Fruit fly (Drosophila melanogaster): ENCODE measurements around the gene CG14135.

Gene CG14135

DNA sequence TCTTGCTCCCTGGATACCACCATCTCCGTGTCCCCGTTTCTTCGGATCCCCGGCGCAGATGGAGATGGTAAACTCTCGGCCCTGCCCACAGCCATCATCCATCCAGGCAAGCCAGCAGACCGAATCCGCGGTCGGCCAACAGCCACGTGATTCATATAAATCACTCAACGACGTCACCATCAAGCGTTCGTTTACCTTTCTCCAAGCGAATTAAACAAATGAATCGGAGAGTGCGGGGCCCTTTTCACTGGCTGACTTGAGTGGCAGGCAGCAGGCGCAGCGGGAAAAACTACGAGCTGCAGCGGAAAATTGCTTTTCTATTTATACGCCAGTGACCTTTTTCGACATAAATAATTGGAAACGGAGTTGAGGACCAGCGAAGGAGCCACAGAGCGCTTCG lies 12.2 kb downstream of the CG14135 start:
- no peak for TF ChIP-seq OdsH (GFP tag; optimal IDR thresholded peaks at IDR 0.05)
- TF ChIP-seq salr (GFP tag; optimal IDR thresholded peaks at IDR 0.05): no peak
- peak; percentile 30 for TF ChIP-seq Lpt (GFP tag; optimal IDR thresholded peaks at IDR 0.05)
- TF ChIP-seq fd85E (GFP tag; optimal IDR thresholded peaks at IDR 0.05): no peak

dm6 chr3L:11704902-11705546 lies 13.7 kb downstream of the CG14135 start:
- no peak for TF ChIP-seq CG32006 (GFP tag; optimal IDR thresholded peaks at IDR 0.05)
- TF ChIP-seq CG6792 (GFP tag; optimal IDR thresholded peaks at IDR 0.05): no peak
- no peak for TF ChIP-seq CG34406 (GFP tag; optimal IDR thresholded peaks at IDR 0.05)
- no peak for TF ChIP-seq salr (GFP tag; optimal IDR thresholded peaks at IDR 0.05)

- TF ChIP-seq net (GFP tag; optimal IDR thresholded peaks at IDR 0.05) (no peak), Eip78C (GFP tag) (peak; percentile 40), spab (GFP tag; optimal IDR thresholded peaks at IDR 0.05) (no peak), Sox14 (GFP tag; optimal IDR thresholded peaks at IDR 0.05) (no peak), CG6792 (GFP tag; optimal IDR thresholded peaks at IDR 0.05) (no peak), Eip75B (GFP tag; optimal IDR thresholded peaks at IDR 0.05) (no peak), fkh (GFP tag; optimal IDR thresholded peaks at IDR 0.05) (peak; percentile 39), topi (GFP tag; optimal IDR thresholded peaks at IDR 0.05) (no peak), fd85E (GFP tag; optimal IDR thresholded peaks at IDR 0.05) (peak; percentile 6), eg (GFP tag; IDR thresholded peaks at IDR 0.05) (peak; percentile 68; the same call in 2 of the 3 replicates), Gug (GFP tag; IDR thresholded peaks at IDR 0.05) (no peak), Hr38 (GFP tag; optimal IDR thresholded peaks at IDR 0.05) (no peak), CG10631 (GFP tag; optimal IDR thresholded peaks at IDR 0.05) (no peak), ss (GFP tag; optimal IDR thresholded peaks at IDR 0.05) (peak; percentile 64 to 85), cyc (GFP tag; optimal IDR thresholded peaks at IDR 0.05) (no peak), fd59A (GFP tag; optimal IDR thresholded peaks at IDR 0.05) (no peak), CG8119 (GFP tag; IDR thresholded peaks at IDR 0.05) (peak; percentile 48; the same call in 2 of the 3 replicates), acj6 (GFP tag; optimal IDR thresholded peaks at IDR 0.05) (no peak), esn (GFP tag; optimal IDR thresholded peaks at IDR 0.05) (no peak), Met (GFP tag; optimal IDR thresholded peaks at IDR 0.05) (no peak), CG6808 (GFP tag; optimal IDR thresholded peaks at IDR 0.05) (peak; percentile 29), CG16779 (tag; optimal IDR thresholded peaks at IDR 0.05) (peak; percentile 57), Ets21C (GFP tag; optimal IDR thresholded peaks at IDR 0.05) (no peak), Ets96B (tag; optimal IDR thresholded peaks at IDR 0.05) (peak; percentile 39), CG4318 (GFP tag; optimal IDR thresholded peaks at IDR 0.05) (no peak), salr (GFP tag; optimal IDR thresholded peaks at IDR 0.05) (peak in 1 of 2 experiments; percentile 4), Sox102F (GFP tag; optimal IDR thresholded peaks at IDR 0.05) (no peak), CG34406 (GFP tag; optimal IDR thresholded peaks at IDR 0.05) (no peak), Blimp-1 (GFP tag; optimal IDR thresholded peaks at IDR 0.05) (no peak), CG15336 (GFP tag; IDR thresholded peaks at IDR 0.05) (peak; percentile 60), CG3032 (tag; optimal IDR thresholded peaks at IDR 0.05) (no peak), CG31627 (GFP tag; optimal IDR thresholded peaks at IDR 0.05) (no peak), CG6276 (GFP tag; optimal IDR thresholded peaks at IDR 0.05) (peak; percentile 12), lz (GFP tag; optimal IDR thresholded peaks at IDR 0.05) (no peak), CG7368 (GFP tag; optimal IDR thresholded peaks at IDR 0.05) (no peak), dsx (GFP tag; optimal IDR thresholded peaks at IDR 0.05; ENCODE audit: poor library complexity, severe bottlenecking) (peak; percentile 11), dac (GFP tag; optimal IDR thresholded peaks at IDR 0.05) (no peak), CG8319 (GFP tag; optimal IDR thresholded peaks at IDR 0.05) (no peak), pdm3 (GFP tag; optimal IDR thresholded peaks at IDR 0.05) (no peak), CG32006 (GFP tag; optimal IDR thresholded peaks at IDR 0.05) (no peak), CG10669 (GFP tag; optimal IDR thresholded peaks at IDR 0.05) (no peak), CG8632 (GFP tag; optimal IDR thresholded peaks at IDR 0.05) (no peak), CG11902 (GFP tag; optimal IDR thresholded peaks at IDR 0.05) (no peak)
Observed at dm6 chr3L:11707978-11708632, 16.7 kb downstream of the CG14135 start, which contains the start of gene CG11658. TSS of gene CG11658 (minus strand) at chr3L:11708553.

All from whole organism, prepupa.